Worm (Caenorhabditis elegans): ENCODE measurements around the gene F58B4.2.

ce11 chrV:10915922-10916321 lies 2.4 kb downstream of the F58B4.2 start:
- TF ChIP-seq elt-2 (tag; optimal IDR thresholded peaks at IDR 0.05): no peak
- no peak for TF ChIP-seq nhr-23 (tag; optimal IDR thresholded peaks at IDR 0.05)
- TF ChIP-seq mml-1 (tag; optimal IDR thresholded peaks at IDR 0.05): no peak
- no peak for TF ChIP-seq unc-39 (tag; optimal IDR thresholded peaks at IDR 0.05)
- TF ChIP-seq elt-3 (tag; optimal IDR thresholded peaks at IDR 0.05): no peak
- TF ChIP-seq ztf-11 (tag; optimal IDR thresholded peaks at IDR 0.05): no peak
- no peak for TF ChIP-seq fos-1 (tag; optimal IDR thresholded peaks at IDR 0.05)
- TF ChIP-seq ceh-82 (tag; optimal IDR thresholded peaks at IDR 0.05): no peak
- no peak for TF ChIP-seq nhr-67 (tag; optimal IDR thresholded peaks at IDR 0.05)
- TF ChIP-seq egl-27 (tag; optimal IDR thresholded peaks at IDR 0.05): no peak
- TF ChIP-seq pqm-1 (tag; optimal IDR thresholded peaks at IDR 0.05): no peak
- TF ChIP-seq nhr-25 (tag; optimal IDR thresholded peaks at IDR 0.05): no peak
